Fruit fly (Drosophila melanogaster): ENCODE data around the gene Taf12L.
A peak's percentile ranks its signal among the peaks of the same experiment; 100 is the strongest.

Taf12L gene

DNA sequence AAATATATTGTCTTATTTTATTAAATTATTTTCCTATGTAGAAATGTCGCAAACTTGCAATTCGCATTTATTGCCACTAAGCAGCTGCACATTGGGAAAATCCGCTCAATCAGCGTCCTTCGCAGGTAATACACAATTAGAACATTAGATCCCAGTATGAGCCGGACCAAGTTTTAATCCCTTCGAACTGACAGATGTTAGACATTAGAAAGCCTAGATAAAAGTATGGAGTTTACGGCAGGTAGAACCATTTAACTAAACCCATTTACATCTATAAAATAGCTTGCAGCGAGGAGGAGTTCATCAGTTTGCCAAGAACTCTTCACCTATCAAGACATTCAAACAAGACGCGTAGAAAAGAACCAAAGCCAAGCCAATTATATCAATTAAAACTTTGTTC, 14.1 kb downstream of the Taf12L start, which contains the start of gene Elba3:
Gene Elba3 (plus strand): TSS at position 301 of the 400 bp plus-strand sequence.
- TF ChIP-seq vvl (GFP tag; IDR thresholded peaks at IDR 0.05) (no peak), tgo (GFP tag; IDR thresholded peaks at IDR 0.05) (no peak)

DNA sequence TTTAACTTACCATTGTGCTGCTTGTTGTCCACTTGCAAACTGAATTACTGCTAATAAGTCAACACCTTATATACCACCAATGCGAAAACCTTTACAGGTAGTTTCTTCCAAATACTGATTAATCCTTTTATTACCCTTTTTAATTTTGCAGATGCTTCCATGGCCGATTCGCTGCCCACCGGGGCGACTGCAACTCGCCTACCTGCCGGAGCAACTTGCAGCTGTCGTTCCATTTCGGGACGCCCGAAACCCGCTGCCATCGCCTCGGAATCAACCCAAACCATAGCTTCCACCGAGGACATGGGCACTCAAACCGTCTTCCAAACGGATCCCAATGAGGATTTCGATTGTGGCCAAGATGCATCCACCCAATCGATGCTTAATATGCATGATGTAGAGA, 16.9 kb downstream of the Taf12L start, which contains the start of gene Elba1:
Gene Elba1 (minus strand): TSS at position 101 of the 400 bp plus-strand sequence.
- TF ChIP-seq cad (GFP tag; optimal IDR thresholded peaks at IDR 0.05) = peak; percentile 60
- TF ChIP-seq otp (GFP tag; IDR thresholded peaks at IDR 0.05) = no peak

DNA sequence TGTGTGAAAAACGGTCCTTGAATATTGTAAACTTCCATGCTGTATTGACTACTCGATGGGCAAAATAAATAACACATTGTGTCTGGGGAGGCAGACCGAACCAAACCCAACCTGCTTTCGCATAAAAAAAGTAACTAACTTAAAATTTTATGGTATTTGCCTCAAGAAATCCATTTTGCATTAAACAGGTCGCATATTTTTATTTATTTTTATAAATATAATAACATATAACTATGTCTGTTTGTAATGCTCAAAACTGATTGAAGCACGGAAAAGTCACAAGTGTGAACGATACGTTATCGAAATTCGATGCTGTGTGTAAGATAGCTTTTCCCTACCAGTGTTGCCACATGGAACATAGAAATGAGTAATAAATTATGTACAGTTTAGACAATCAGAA, 18.9 kb downstream of the Taf12L start, which contains the start of gene CG11929:
Gene CG11929 (plus strand): TSS at position 301 of the 400 bp plus-strand sequence.
- TF ChIP-seq CG2875 (GFP tag; optimal IDR thresholded peaks at IDR 0.05) = no peak
- no peak for TF ChIP-seq CG14441 (GFP tag; IDR thresholded peaks at IDR 0.05)
- TF ChIP-seq Six4 (GFP tag; optimal IDR thresholded peaks at IDR 0.05) = no peak
- TF ChIP-seq CG7271 (tag; optimal IDR thresholded peaks at IDR 0.05) = no peak
- no peak for TF ChIP-seq mld (GFP tag; IDR thresholded peaks at IDR 0.05; ENCODE audit: partially characterized antibody)
- no peak for TF ChIP-seq lab (GFP tag; optimal IDR thresholded peaks at IDR 0.05)
- no peak for TF ChIP-seq Deaf1 (tag; optimal IDR thresholded peaks at IDR 0.05)

DNA sequence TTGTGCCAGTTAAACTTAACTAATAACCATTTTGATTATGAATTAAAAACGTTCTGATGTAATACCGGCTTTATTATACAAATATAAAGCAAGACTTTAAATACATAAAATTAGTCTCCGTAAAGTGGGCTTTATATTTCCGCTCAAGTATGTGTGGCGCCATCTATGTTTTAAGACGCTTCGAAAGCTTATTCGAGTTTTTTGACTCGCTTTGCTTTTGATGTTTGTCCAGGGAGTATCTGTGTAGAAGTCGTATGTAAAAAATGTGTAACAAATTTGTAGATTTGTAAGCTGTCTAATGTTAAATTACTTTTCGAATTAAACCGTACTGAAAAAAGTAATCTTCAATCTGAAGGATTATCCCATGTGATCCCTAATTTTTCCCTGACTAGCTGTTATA, 40.4 kb downstream of the Taf12L start:
- TF ChIP-seq CG11504 (tag; optimal IDR thresholded peaks at IDR 0.05) = peak; percentile 53
- no peak for TF ChIP-seq gcm (GFP tag; optimal IDR thresholded peaks at IDR 0.05)
- peak; percentile 2 for TF ChIP-seq pita (GFP tag; optimal IDR thresholded peaks at IDR 0.05)
- TF ChIP-seq Lpt (GFP tag; optimal IDR thresholded peaks at IDR 0.05) = no peak
- peak; percentile 65 for TF ChIP-seq sens (GFP tag)
- TF ChIP-seq stwl (tag; optimal IDR thresholded peaks at IDR 0.05) = peak; percentile 35
- TF ChIP-seq CG17328 (GFP tag; IDR thresholded peaks at IDR 0.05) = no peak
- no peak for TF ChIP-seq dan (GFP tag; IDR thresholded peaks at IDR 0.05)
- peak; percentile 20 for TF ChIP-seq Abd-B (GFP tag; optimal IDR thresholded peaks at IDR 0.05)
- TF ChIP-seq CG13424 (tag; optimal IDR thresholded peaks at IDR 0.05) = no peak
- 0 out of 3 replicates have a peak, but pooled peaks have one; percentile 26 for TF ChIP-seq CG7963 (GFP tag; IDR thresholded peaks at IDR 0.05; ENCODE audit: partially characterized antibody)
- TF ChIP-seq Med (GFP tag) = peak; percentile 87
- no peak for TF ChIP-seq Poxn (GFP tag; IDR thresholded peaks at IDR 0.05)
- TF ChIP-seq Dip2 (GFP tag; IDR thresholded peaks at IDR 0.05) = peak; percentile 92
- no peak for TF ChIP-seq CG3726 (GFP tag; IDR thresholded peaks at IDR 0.05)
- TF ChIP-seq Deaf1 (tag; optimal IDR thresholded peaks at IDR 0.05) = no peak
- TF ChIP-seq CG13287 (GFP tag; IDR thresholded peaks at IDR 0.05; ENCODE audit: partially characterized antibody) = peak; percentile 42; the same call in 1 of the 2 replicates
- no peak for TF ChIP-seq bcd (GFP tag; optimal IDR thresholded peaks at IDR 0.05)
- TF ChIP-seq knrl (GFP tag; IDR thresholded peaks at IDR 0.05; ENCODE audit: partially characterized antibody) = peak; percentile 60; the same call in 2 of the 3 replicates
- TF ChIP-seq CTCF (GFP tag; optimal IDR thresholded peaks at IDR 0.05) = peak; percentile 94
- TF ChIP-seq CG13624 (GFP tag; optimal IDR thresholded peaks at IDR 0.05) = no peak
- 0 out of 3 replicates have a peak, but pooled peaks have one; percentile 6 for TF ChIP-seq HLH4C (GFP tag; IDR thresholded peaks at IDR 0.05; ENCODE audit: partially characterized antibody)
- peak; percentile 1 for TF ChIP-seq nmo (GFP tag; optimal IDR thresholded peaks at IDR 0.05)
- TF ChIP-seq caup (GFP tag; optimal IDR thresholded peaks at IDR 0.05; ENCODE audit: severe bottlenecking) = no peak
- TF ChIP-seq CG18011 (GFP tag; optimal IDR thresholded peaks at IDR 0.05) = peak; percentile 66
- peak; percentile 28; the same call in 1 of the 2 replicates for TF ChIP-seq amos (GFP tag; IDR thresholded peaks at IDR 0.05; ENCODE audit: partially characterized antibody)
- TF ChIP-seq mld (GFP tag; IDR thresholded peaks at IDR 0.05; ENCODE audit: partially characterized antibody) = no peak
- no peak for TF ChIP-seq Vsx1 (GFP tag; optimal IDR thresholded peaks at IDR 0.05)
- TF ChIP-seq Bgb (GFP tag; IDR thresholded peaks at IDR 0.05; ENCODE audit: partially characterized antibody) = peak; percentile 71
- peak in 1 of 2 experiments; percentile 34 for TF ChIP-seq Pdp1 (GFP tag; optimal IDR thresholded peaks at IDR 0.05)

All from whole organism, embryonic.